Worm (Caenorhabditis elegans) whole organism, L1 larva: Measurements from ENCODE around the gene syx-2.

ENCODE experiments used
- C04F5.9 ChIP-seq: sonication (generic microtip); optimal IDR thresholded peaks from 2 replicates; lab custom pipeline; 2016; ENCODE audit warnings: missing genetic modification characterization, missing compliant biosample characterization
- C34B4.2 ChIP-seq: sonication (generic microtip); optimal IDR thresholded peaks from 2 replicates; lab custom pipeline; 2017; ENCODE audit warnings: mild to moderate bottlenecking, missing genetic modification characterization, missing compliant biosample characterization
- Y116A8C.19 ChIP-seq: sonication (generic microtip); optimal IDR thresholded peaks from 2 replicates; lab custom pipeline; 2016; ENCODE audit warnings: missing compliant biosample characterization, missing genetic modification characterization, borderline replicate concordance
- alr-1 ChIP-seq: fragments of 200-800 bp; sonication (Bioruptor generic); optimal IDR thresholded peaks from 2 replicates; lab custom pipeline; 2018; ENCODE audit warnings: borderline replicate concordance, mild to moderate bottlenecking, missing genetic modification characterization, missing compliant biosample characterization
- aly-2 ChIP-seq: fragments of 150-350 bp; optimal IDR thresholded peaks from 2 replicates; lab custom pipeline; 2014; ENCODE audit warnings: missing biosample characterization, missing genetic modification characterization
- ceh-8 ChIP-seq: fragments of 200-800 bp; sonication (Bioruptor generic); optimal IDR thresholded peaks from 2 replicates; lab custom pipeline; 2018; ENCODE audit warnings: mild to moderate bottlenecking, missing genetic modification characterization, moderate library complexity, missing compliant biosample characterization
- ces-1 ChIP-seq: fragments of 150-350 bp; optimal IDR thresholded peaks from 2 replicates; lab custom pipeline; 2014; ENCODE audit warnings: missing biosample characterization, missing genetic modification reagents, missing genetic modification characterization
- dpl-1 ChIP-seq, 3 experiments: fragments of 150-350 bp in 2 of 3; sonication (generic microtip) in 1 of 3; optimal IDR thresholded peaks; 2 replicates each; lab custom pipeline; 2014 to 2017; ENCODE audit warnings: missing biosample characterization in 3 of 3, missing genetic modification characterization in 3 of 3, missing genetic modification reagents in 3 of 3
- egl-27 ChIP-seq, 2 experiments: fragments of 150-350 bp in 1 of 2; sonication (generic microtip); optimal IDR thresholded peaks; 3 replicates each; lab custom pipeline; 2017 to 2018; ENCODE audit warnings: missing biosample characterization in 2 of 2, missing genetic modification characterization in 2 of 2, missing genetic modification reagents in 2 of 2
- elt-2 ChIP-seq: sonication (generic microtip); optimal IDR thresholded peaks from 2 replicates; lab custom pipeline; 2016; ENCODE audit warnings: missing genetic modification characterization, mild to moderate bottlenecking, inconsistent platforms, missing compliant biosample characterization, missing genetic modification reagents
- fkh-10 ChIP-seq: sonication (generic microtip); optimal IDR thresholded peaks from 2 replicates; lab custom pipeline; 2017; ENCODE audit warnings: missing biosample characterization, missing genetic modification reagents, missing genetic modification characterization
- fkh-8 ChIP-seq: sonication (generic microtip); optimal IDR thresholded peaks from 2 replicates; lab custom pipeline; 2016; ENCODE audit warnings: mild to moderate bottlenecking, missing genetic modification characterization, missing compliant biosample characterization
- fos-1 ChIP-seq: fragments of 150-350 bp; optimal IDR thresholded peaks from 2 replicates; lab custom pipeline; 2014; ENCODE audit warnings: missing biosample characterization, missing genetic modification characterization
- grh-1 ChIP-seq: fragments of 200-800 bp; sonication (Bioruptor generic); IDR thresholded peaks from 2 replicates; pipeline ENCODE4 v1.3.6; 2022; ENCODE audit warnings: missing genetic modification reagents, missing genetic modification characterization, missing compliant biosample characterization
- hlh-4 ChIP-seq: sonication (generic microtip); optimal IDR thresholded peaks from 2 replicates; lab custom pipeline; 2016; ENCODE audit warnings: mild to moderate bottlenecking, missing genetic modification characterization, missing compliant biosample characterization
- irx-1 ChIP-seq: sonication (generic microtip); optimal IDR thresholded peaks from 2 replicates; lab custom pipeline; 2016; ENCODE audit warnings: missing genetic modification characterization, missing compliant biosample characterization
- lin-15B ChIP-seq: fragments of 150-350 bp; sonication (generic microtip); optimal IDR thresholded peaks from 3 replicates; lab custom pipeline; 2014; ENCODE audit warnings: missing biosample characterization, missing genetic modification characterization
- lin-35 ChIP-seq, 2 experiments: fragments of 150-350 bp; optimal IDR thresholded peaks; 2 replicates each; lab custom pipeline; 2014; ENCODE audit warnings: missing biosample characterization in 2 of 2, missing genetic modification characterization in 2 of 2, missing genetic modification reagents in 2 of 2
- lin-39 ChIP-seq: fragments of 150-350 bp; optimal IDR thresholded peaks from 2 replicates; lab custom pipeline; 2014; ENCODE audit warnings: missing biosample characterization, missing genetic modification reagents, missing genetic modification characterization
- lir-3 ChIP-seq: sonication (generic microtip); optimal IDR thresholded peaks from 2 replicates; lab custom pipeline; 2016; ENCODE audit warnings: mild to moderate bottlenecking, missing genetic modification characterization, moderate library complexity, missing compliant biosample characterization; ENCODE audit not compliant: poor library complexity
- mab-9 ChIP-seq: fragments of 200-800 bp; sonication (Bioruptor generic); IDR thresholded peaks from 2 replicates; pipeline ENCODE4 v1.3.6; 2022; ENCODE audit warnings: missing genetic modification reagents, missing genetic modification characterization, missing compliant biosample characterization
- mep-1 ChIP-seq: fragments of 150-350 bp; optimal IDR thresholded peaks from 2 replicates; lab custom pipeline; 2014; ENCODE audit warnings: missing biosample characterization, missing genetic modification characterization
- nhr-12 ChIP-seq: sonication (generic microtip); optimal IDR thresholded peaks from 2 replicates; lab custom pipeline; 2017; ENCODE audit warnings: missing biosample characterization, missing genetic modification characterization
- nhr-19 ChIP-seq: fragments of 200-800 bp; sonication (Bioruptor generic); conservative IDR thresholded peaks from 2 replicates; pipeline ENCODE4 v1.3.6; 2022; ENCODE audit warnings: missing genetic modification characterization, missing compliant biosample characterization
- nhr-237 ChIP-seq: fragments of 150-350 bp; optimal IDR thresholded peaks from 2 replicates; lab custom pipeline; 2014; ENCODE audit warnings: missing biosample characterization, missing genetic modification characterization
- nhr-71 ChIP-seq: sonication (generic microtip); optimal IDR thresholded peaks from 2 replicates; lab custom pipeline; 2016; ENCODE audit warnings: mild to moderate bottlenecking, missing genetic modification characterization, moderate library complexity, missing compliant biosample characterization
- nhr-77 ChIP-seq: fragments of 150-350 bp; optimal IDR thresholded peaks from 2 replicates; lab custom pipeline; 2014; ENCODE audit warnings: missing biosample characterization, missing genetic modification characterization
- nhr-85 ChIP-seq: sonication (generic microtip); peaks from one replicate; lab custom pipeline; 2016; ENCODE audit warnings: missing genetic modification characterization, inconsistent platforms, missing compliant biosample characterization
- nhr-90 ChIP-seq: sonication (generic microtip); optimal IDR thresholded peaks from 2 replicates; lab custom pipeline; 2016; ENCODE audit warnings: mild to moderate bottlenecking, missing genetic modification characterization, missing compliant biosample characterization; ENCODE audit not compliant: poor library complexity
- pag-3 ChIP-seq: sonication (generic microtip); optimal IDR thresholded peaks from 2 replicates; lab custom pipeline; 2017; ENCODE audit warnings: missing genetic modification characterization, mild to moderate bottlenecking, missing compliant biosample characterization, antibody characterized with exemption, borderline replicate concordance; ENCODE audit not compliant: insufficient read depth
- rnt-1 ChIP-seq: sonication (generic microtip); optimal IDR thresholded peaks from 2 replicates; lab custom pipeline; 2016; ENCODE audit warnings: mild to moderate bottlenecking, missing genetic modification characterization, moderate library complexity, missing compliant biosample characterization
- skn-1 ChIP-seq: fragments of 150-350 bp; optimal IDR thresholded peaks from 2 replicates; lab custom pipeline; 2014; ENCODE audit warnings: missing biosample characterization, missing genetic modification characterization
- snu-23 ChIP-seq: sonication (generic microtip); optimal IDR thresholded peaks from 2 replicates; lab custom pipeline; 2016; ENCODE audit warnings: missing genetic modification characterization, missing compliant biosample characterization
- sptf-1 ChIP-seq: fragments of 150-350 bp; optimal IDR thresholded peaks from 2 replicates; lab custom pipeline; 2014; ENCODE audit warnings: missing biosample characterization, missing genetic modification characterization
- unc-62 ChIP-seq: fragments of 150-350 bp; optimal IDR thresholded peaks from 2 replicates; lab custom pipeline; 2014; ENCODE audit warnings: missing biosample characterization, missing genetic modification reagents, missing genetic modification characterization
- unc-98 ChIP-seq: fragments of 200-800 bp; sonication (Bioruptor generic); IDR thresholded peaks from 2 replicates; pipeline ENCODE4 v1.3.6; 2022; ENCODE audit warnings: missing genetic modification characterization, missing compliant biosample characterization
- zag-1 ChIP-seq: fragments of 150-350 bp; optimal IDR thresholded peaks from 2 replicates; lab custom pipeline; 2014; ENCODE audit warnings: missing biosample characterization, missing genetic modification characterization
- ztf-4 ChIP-seq: fragments of 150-350 bp; optimal IDR thresholded peaks from 2 replicates; lab custom pipeline; 2014; ENCODE audit warnings: missing biosample characterization, missing genetic modification characterization

The syx-2 gene

DNA sequence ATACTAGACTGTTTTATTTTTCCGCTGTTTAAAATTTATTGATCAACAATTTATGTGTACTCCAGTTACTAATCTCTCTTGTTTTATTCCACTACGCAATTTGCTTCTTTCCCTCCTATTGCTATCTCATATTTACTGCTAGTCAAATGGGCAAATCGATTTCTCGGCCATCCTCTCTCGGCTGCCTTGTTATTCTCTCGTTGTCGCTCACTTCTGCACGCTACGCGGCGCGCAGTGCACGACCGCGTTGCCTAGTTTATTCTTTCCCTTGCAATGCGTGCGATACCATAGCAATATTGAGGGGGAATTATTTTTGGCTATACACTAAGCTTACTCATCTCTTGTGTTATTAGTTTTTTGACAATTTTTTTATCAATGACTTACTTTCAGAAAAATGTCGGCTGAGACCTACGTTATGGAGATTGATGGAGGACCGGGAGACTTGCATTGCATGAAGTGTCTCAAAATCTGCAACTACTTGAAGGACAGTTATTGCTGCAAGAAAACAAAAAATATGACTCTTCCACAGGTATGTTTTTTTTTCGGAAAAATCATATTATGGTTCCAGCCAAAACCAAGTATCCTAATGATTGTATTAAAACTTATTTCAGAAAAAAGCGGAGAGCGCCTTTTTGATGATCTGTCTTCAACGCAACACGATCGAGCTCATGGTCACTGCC is 17.6 kb downstream of the syx-2 start, which contains the start of gene F48F7.6 (continued):
- TF ChIP-seq fkh-8 (tag; lab: Kevin White, UChicago) (no peak), nhr-85 (tag; lab: Kevin White, UChicago) (no peak), nhr-12 (tag; lab: Kevin White, UChicago) (no peak), ztf-4 (tag; lab: Kevin White, UChicago) (no peak), rnt-1 (peak; percentile 3), lir-3 (tag; lab: Kevin White, UChicago) (no peak), mep-1 (tag; lab: Kevin White, UChicago) (peak; percentile 39), nhr-90 (tag; lab: Kevin White, UChicago) (no peak), nhr-237 (tag; lab: Kevin White, UChicago) (no peak), lin-35 (GFP tag; optimal IDR thresholded peaks at IDR 0.05; lab: Kevin White, UChicago) (peak; percentile 37 to 62), egl-27 (tag; optimal IDR thresholded peaks at IDR 0.05; lab: Kevin White, UChicago) (no peak), C34B4.2 (tag; lab: Kevin White, UChicago) (no peak), fos-1 (tag; lab: Kevin White, UChicago) (peak; percentile 27), ces-1 (GFP tag; lab: Kevin White, UChicago) (no peak), mab-9 (no peak), unc-62 (GFP tag; lab: Kevin White, UChicago) (no peak), hlh-4 (no peak), pag-3 (tag; lab: Kevin White, UChicago) (no peak), lin-39 (no peak), snu-23 (GFP tag; lab: Kevin White, UChicago) (peak; percentile 59), nhr-77 (tag; lab: Kevin White, UChicago) (no peak), ceh-8 (no peak), sptf-1 (tag; lab: Kevin White, UChicago) (no peak), aly-2 (peak; percentile 6), fkh-10 (no peak), dpl-1 (GFP tag; optimal IDR thresholded peaks at IDR 0.05; lab: Kevin White, UChicago) (peak in 1 of 3 experiments; percentile 7), nhr-71 (tag; lab: Kevin White, UChicago) (peak; percentile 54), unc-98 (GFP tag; lab: Robert Waterston, UW) (no peak), C04F5.9 (tag; lab: Kevin White, UChicago) (no peak), alr-1 (no peak), grh-1 (GFP tag; lab: Robert Waterston, UW) (no peak), zag-1 (tag; lab: Kevin White, UChicago) (no peak)
- TF ChIP-seq, all 84 proteins: peak for 26

DNA sequence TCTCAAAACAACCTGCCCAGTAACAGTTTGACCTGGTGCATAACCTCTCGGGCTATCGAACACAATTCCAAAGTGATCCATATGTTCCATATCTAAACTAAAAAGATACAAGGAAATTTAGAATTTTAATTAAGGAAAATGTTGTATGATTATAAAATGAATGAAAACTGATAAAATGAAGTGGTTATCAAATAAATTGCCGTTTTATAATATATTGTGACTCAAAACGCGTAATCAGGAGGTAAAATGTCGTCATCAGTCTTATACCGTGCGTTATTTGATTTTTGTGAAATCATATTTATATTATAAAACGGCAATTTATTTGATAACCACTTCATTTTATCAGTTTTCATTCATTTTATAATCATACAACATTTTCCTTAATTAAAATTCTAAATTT is 20.5 kb downstream of the syx-2 start, which contains the start of gene arrd-24:
TSS of gene arrd-24 (minus strand) at position 101 of the 400 bp plus-strand sequence.
- peak; percentile 46 for TF ChIP-seq elt-2

DNA sequence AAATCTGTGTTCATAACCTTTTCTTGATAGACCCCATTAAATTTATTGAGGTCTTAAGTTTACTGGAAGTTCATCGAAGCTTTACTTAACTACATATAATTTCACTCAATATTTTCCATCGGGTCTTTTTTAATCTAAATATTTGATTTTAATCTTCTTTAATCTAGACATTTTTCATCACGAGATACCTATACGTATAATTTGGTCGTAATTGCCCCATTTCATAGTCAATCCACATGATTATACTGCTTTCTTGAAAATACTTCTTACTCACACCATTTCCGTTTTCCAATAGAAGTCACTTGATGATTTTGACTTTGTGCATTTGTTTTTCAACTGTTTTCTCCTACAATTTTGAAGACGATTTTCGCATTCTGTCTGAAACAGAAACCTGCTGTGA is 26.4 kb downstream of the syx-2 start, which contains the start of gene irld-24:
TSS of gene irld-24 (plus strand) at position 301 of the 400 bp plus-strand sequence.
- TF ChIP-seq nhr-19 (GFP tag; lab: Robert Waterston, UW): no peak
- TF ChIP-seq Y116A8C.19 (tag; lab: Kevin White, UChicago): no peak
- TF ChIP-seq C04F5.9 (tag; lab: Kevin White, UChicago): no peak
- no peak for TF ChIP-seq irx-1 (tag; lab: Kevin White, UChicago)
- no peak for TF ChIP-seq lin-15B
- TF ChIP-seq egl-27 (tag; optimal IDR thresholded peaks at IDR 0.05; lab: Kevin White, UChicago): no peak
- no peak for TF ChIP-seq unc-98 (GFP tag; lab: Robert Waterston, UW)
- TF ChIP-seq skn-1: no peak
